Worm (Caenorhabditis elegans) whole organism, L4 larva: Measurements from ENCODE around the gene nhr-103.

ENCODE experiments used
- R02D3.7 ChIP-seq: fragments of 150-350 bp; sonication (generic microtip); optimal IDR thresholded peaks from 3 replicates; lab custom pipeline; 2014; ENCODE audit warnings: missing biosample characterization, missing genetic modification characterization
- T20F7.1 ChIP-seq: fragments of 200-800 bp; sonication (Bioruptor generic); optimal IDR thresholded peaks from 2 replicates; lab custom pipeline; 2018; ENCODE audit warnings: mild to moderate bottlenecking, missing genetic modification characterization, missing compliant biosample characterization
- aha-1 ChIP-seq: fragments of 150-350 bp; peaks from one replicate; lab custom pipeline; 2014; ENCODE audit warnings: missing biosample characterization, missing genetic modification characterization
- arid-1 ChIP-seq: fragments of 200-800 bp; sonication (Bioruptor generic); conservative IDR thresholded peaks from 2 replicates; pipeline ENCODE4 v1.3.6; 2022; ENCODE audit warnings: missing genetic modification reagents, missing genetic modification characterization, missing compliant biosample characterization
- ceh-20 ChIP-seq: fragments of 200-800 bp; sonication (Bioruptor generic); IDR thresholded peaks from 2 replicates; pipeline ENCODE4 v1.3.6; 2022; ENCODE audit warnings: missing genetic modification reagents, missing genetic modification characterization, missing compliant biosample characterization
- ceh-28 ChIP-seq: fragments of 150-350 bp; optimal IDR thresholded peaks from 2 replicates; lab custom pipeline; 2014; ENCODE audit warnings: missing biosample characterization, missing genetic modification reagents, missing genetic modification characterization
- ceh-32 ChIP-seq: sonication (generic microtip); optimal IDR thresholded peaks from 2 replicates; lab custom pipeline; 2016; ENCODE audit warnings: mild to moderate bottlenecking, missing genetic modification characterization, missing compliant biosample characterization; ENCODE audit not compliant: poor library complexity
- ceh-44 ChIP-seq: fragments of 200-800 bp; sonication (Bioruptor generic); IDR thresholded peaks from 2 replicates; pipeline ENCODE4 v1.3.6; 2022; ENCODE audit warnings: missing genetic modification reagents, missing genetic modification characterization, missing compliant biosample characterization
- ces-1 ChIP-seq: fragments of 150-350 bp; sonication (generic microtip); optimal IDR thresholded peaks from 4 replicates; lab custom pipeline; 2014; ENCODE audit warnings: missing biosample characterization, missing genetic modification reagents, missing genetic modification characterization
- ctbp-1 ChIP-seq: fragments of 200-800 bp; sonication (Bioruptor generic); IDR thresholded peaks from 2 replicates; pipeline ENCODE4 v1.3.6; 2022; ENCODE audit warnings: missing genetic modification reagents, missing genetic modification characterization, missing compliant biosample characterization
- daf-19 ChIP-seq: fragments of 200-800 bp; sonication (Bioruptor generic); conservative IDR thresholded peaks from 2 replicates; pipeline ENCODE4 v1.3.6; 2022; ENCODE audit warnings: missing genetic modification characterization, missing compliant biosample characterization
- dmd-9 ChIP-seq: fragments of 200-800 bp; sonication (Bioruptor generic); IDR thresholded peaks from 2 replicates; pipeline ENCODE4 v1.3.6; 2022; ENCODE audit warnings: missing genetic modification reagents, missing genetic modification characterization, missing compliant biosample characterization
- duxl-1 ChIP-seq: sonication (generic microtip); optimal IDR thresholded peaks from 2 replicates; lab custom pipeline; 2016; ENCODE audit warnings: mild to moderate bottlenecking, missing genetic modification characterization, moderate library complexity, missing compliant biosample characterization; ENCODE audit not compliant: poor library complexity
- egl-43 ChIP-seq: fragments of 200-800 bp; sonication (Bioruptor generic); IDR thresholded peaks from 2 replicates; pipeline ENCODE4 v1.3.6; 2022; ENCODE audit warnings: missing genetic modification reagents, missing genetic modification characterization, missing compliant biosample characterization
- hlh-30 ChIP-seq: sonication (generic microtip); optimal IDR thresholded peaks from 2 replicates; lab custom pipeline; 2017; ENCODE audit warnings: antibody characterized with exemption, mild to moderate bottlenecking, missing genetic modification characterization, missing compliant biosample characterization; ENCODE audit not compliant: insufficient read depth
- jun-1 ChIP-seq: fragments of 150-350 bp; optimal IDR thresholded peaks from 2 replicates; lab custom pipeline; 2014; ENCODE audit warnings: missing biosample characterization, missing genetic modification reagents, missing genetic modification characterization
- lin-13 ChIP-seq: fragments of 150-350 bp; optimal IDR thresholded peaks from 2 replicates; lab custom pipeline; 2014; ENCODE audit warnings: missing biosample characterization, missing genetic modification reagents, missing genetic modification characterization
- lin-29 ChIP-seq: fragments of 200-800 bp; sonication (Bioruptor generic); IDR thresholded peaks from 2 replicates; pipeline ENCODE4 v1.3.6; 2022; ENCODE audit warnings: missing genetic modification reagents, missing genetic modification characterization, missing compliant biosample characterization
- lin-39 ChIP-seq: fragments of 150-350 bp; optimal IDR thresholded peaks from 2 replicates; lab custom pipeline; 2014; ENCODE audit warnings: missing biosample characterization, missing genetic modification reagents, missing genetic modification characterization
- madf-5 ChIP-seq, 2 experiments: fragments of 200-800 bp; sonication (Bioruptor generic); IDR thresholded peaks; 2 replicates each; pipeline ENCODE4 v1.3.6; 2022; ENCODE audit warnings: missing compliant biosample characterization in 2 of 2, missing genetic modification characterization in 2 of 2
- mes-2 ChIP-seq: sonication (generic microtip); optimal IDR thresholded peaks from 2 replicates; lab custom pipeline; 2016; ENCODE audit warnings: missing genotype, mild to moderate bottlenecking, missing genetic modification characterization, missing compliant biosample characterization; ENCODE audit not compliant: poor library complexity, severe bottlenecking
- nhr-25 ChIP-seq: sonication (generic microtip); optimal IDR thresholded peaks from 2 replicates; lab custom pipeline; 2017; ENCODE audit warnings: missing genetic modification characterization, mild to moderate bottlenecking, missing compliant biosample characterization, antibody characterized with exemption, moderate library complexity, borderline replicate concordance; ENCODE audit not compliant: insufficient read depth
- nhr-28 ChIP-seq: fragments of 150-350 bp; optimal IDR thresholded peaks from 2 replicates; lab custom pipeline; 2014; ENCODE audit warnings: missing biosample characterization, missing genetic modification characterization
- nhr-42 ChIP-seq: fragments of 200-800 bp; sonication (Bioruptor generic); IDR thresholded peaks from 2 replicates; pipeline ENCODE4 v1.3.6; 2022; ENCODE audit warnings: missing genetic modification characterization, missing compliant biosample characterization
- nhr-48 ChIP-seq: sonication (generic microtip); optimal IDR thresholded peaks from 2 replicates; lab custom pipeline; 2016; ENCODE audit warnings: mild to moderate bottlenecking, missing genetic modification characterization, missing compliant biosample characterization
- nhr-6 ChIP-seq: fragments of 150-350 bp; optimal IDR thresholded peaks from 2 replicates; lab custom pipeline; 2014; ENCODE audit warnings: missing biosample characterization, missing genetic modification characterization
- nhr-77 ChIP-seq: fragments of 150-350 bp; optimal IDR thresholded peaks from 2 replicates; lab custom pipeline; 2014; ENCODE audit warnings: missing biosample characterization, missing genetic modification characterization
- sdz-12 ChIP-seq: fragments of 200-800 bp; sonication (Bioruptor generic); optimal IDR thresholded peaks from 2 replicates; lab custom pipeline; 2018; ENCODE audit warnings: mild to moderate bottlenecking, missing genetic modification characterization, missing compliant biosample characterization
- snpc-4 ChIP-seq: fragments of 150-350 bp; optimal IDR thresholded peaks from 2 replicates; lab custom pipeline; 2014; ENCODE audit warnings: missing biosample characterization, missing genetic modification characterization
- tag-97 ChIP-seq: fragments of 200-800 bp; sonication (Bioruptor generic); IDR thresholded peaks from 2 replicates; pipeline ENCODE4 v1.3.6; 2022; ENCODE audit warnings: missing genetic modification characterization, missing compliant biosample characterization
- unc-130 ChIP-seq: sonication (generic microtip); optimal IDR thresholded peaks from 2 replicates; lab custom pipeline; 2016; ENCODE audit warnings: missing genetic modification reagents, missing genetic modification characterization, missing compliant biosample characterization
- unc-62 ChIP-seq, 3 experiments: fragments of 150-350 bp in 1 of 3; sonication (generic microtip); optimal IDR thresholded peaks in 2 of 3; peaks in 1 of 3; 1 replicate in 1 of 3; 2 replicates in 2 of 3; lab custom pipeline; 2014 to 2017; ENCODE audit warnings: missing biosample characterization in 3 of 3, missing genetic modification characterization in 3 of 3, missing genetic modification reagents in 3 of 3, missing genotype in 1 of 3
- zag-1 ChIP-seq: fragments of 150-350 bp; optimal IDR thresholded peaks from 2 replicates; lab custom pipeline; 2014; ENCODE audit warnings: missing biosample characterization, missing genetic modification characterization
- zfp-2 ChIP-seq: sonication (generic microtip); optimal IDR thresholded peaks from 2 replicates; lab custom pipeline; 2016; ENCODE audit warnings: mild to moderate bottlenecking, missing genetic modification characterization, missing compliant biosample characterization
- zfp-3 ChIP-seq: fragments of 200-800 bp; sonication (Bioruptor generic); conservative IDR thresholded peaks from 2 replicates; pipeline ENCODE4 v1.3.6; 2022; ENCODE audit warnings: missing genetic modification reagents, missing genetic modification characterization, missing compliant biosample characterization
- ztf-11 ChIP-seq: fragments of 150-350 bp; optimal IDR thresholded peaks from 2 replicates; lab custom pipeline; 2014; ENCODE audit warnings: missing biosample characterization, missing genetic modification characterization

nhr-103 gene

ce11 chrV:2204080-2204479, 21.1 kb upstream of the nhr-103 start, which contains the start of gene cyp-33C12:
Gene cyp-33C12, minus strand, starts transcription at chrV:2204400.
- no peak for TF ChIP-seq snpc-4 (tag; lab: Kevin White, UChicago)
- no peak for TF ChIP-seq unc-62 (GFP tag; optimal IDR thresholded peaks at IDR 0.05 in 1 of 2; lab: Kevin White, UChicago)
- TF ChIP-seq unc-62 (tag; optimal IDR thresholded peaks at IDR 0.05; lab: Kevin White, UChicago), result no peak

- TF ChIP-seq nhr-28, result no peak
- TF ChIP-seq hlh-30, result no peak
- TF ChIP-seq R02D3.7, result no peak
- TF ChIP-seq nhr-42 (GFP tag; lab: Robert Waterston, UW), result no peak
- TF ChIP-seq nhr-48 (tag; lab: Kevin White, UChicago), result no peak
- TF ChIP-seq zag-1 (tag; lab: Kevin White, UChicago), result no peak
- no peak for TF ChIP-seq ctbp-1 (GFP tag; lab: Robert Waterston, UW)
- no peak for TF ChIP-seq T20F7.1 (GFP tag; lab: Kevin White, UChicago)
- TF ChIP-seq snpc-4 (tag; lab: Kevin White, UChicago), result no peak
- no peak for TF ChIP-seq zfp-3 (GFP tag; lab: Robert Waterston, UW)
- TF ChIP-seq lin-39 (tag; lab: Kevin White, UChicago), result no peak
These were observed 19.0 kb upstream of the nhr-103 start, which contains the start of gene srt-40 for ce11 chrV:2206181-2206580. Gene srt-40, minus strand, starts transcription at chrV:2206281.

ce11 chrV:2206801-2207200, 18.4 kb upstream of the nhr-103 start, which contains the start of gene svh-11:
Gene svh-11, plus strand, starts transcription at chrV:2207101.
- no peak for TF ChIP-seq mes-2
- TF ChIP-seq madf-5 (GFP tag; IDR thresholded peaks at IDR 0.05; lab: Robert Waterston, UW), result no peak
- no peak for TF ChIP-seq nhr-6 (tag; lab: Kevin White, UChicago)
- no peak for TF ChIP-seq ceh-28 (tag; lab: Kevin White, UChicago)
- TF ChIP-seq tag-97 (GFP tag; lab: Robert Waterston, UW), result no peak
- TF ChIP-seq nhr-77, result no peak
- TF ChIP-seq unc-130 (GFP tag; lab: Kevin White, UChicago), result no peak
- TF ChIP-seq ces-1, result no peak
- no peak for TF ChIP-seq egl-43 (GFP tag; lab: Robert Waterston, UW)
- TF ChIP-seq daf-19, result no peak
- no peak for TF ChIP-seq aha-1 (tag; lab: Kevin White, UChicago)
- no peak for TF ChIP-seq nhr-25 (tag; lab: Kevin White, UChicago)
- TF ChIP-seq sdz-12 (GFP tag; lab: Kevin White, UChicago), result no peak
- no peak for TF ChIP-seq lin-29 (GFP tag; lab: Robert Waterston, UW)
- TF ChIP-seq ceh-20 (GFP tag; lab: Robert Waterston, UW), result no peak
- TF ChIP-seq duxl-1 (tag; lab: Kevin White, UChicago), result no peak
- no peak for TF ChIP-seq ztf-11 (tag; lab: Kevin White, UChicago)
- TF ChIP-seq ceh-44 (GFP tag; lab: Robert Waterston, UW), result no peak
- no peak for TF ChIP-seq arid-1 (GFP tag; lab: Robert Waterston, UW)

- TF ChIP-seq zfp-2 (no peak), ceh-32 (no peak), dmd-9 (no peak), lin-13 (no peak), jun-1 (tag; lab: Kevin White, UChicago) (no peak)
- TF ChIP-seq, all 104 proteins: peak for 0
These were observed 17.7 kb upstream of the nhr-103 start for ce11 chrV:2207527-2207926.
